Worm (Caenorhabditis elegans) whole organism, L4 larva: ENCODE results near the gene Y50D4C.12.

Experiments
- F37D6.2 ChIP-seq: sonication (generic microtip); optimal IDR thresholded peaks from 2 replicates; lab custom pipeline; 2016; ENCODE audit warnings: mild to moderate bottlenecking, missing genetic modification characterization, missing compliant biosample characterization
- F44E2.7 ChIP-seq: fragments of 200-800 bp; sonication (Bioruptor generic); IDR thresholded peaks from 2 replicates; pipeline ENCODE4 v2.1.2; 2022; ENCODE audit warnings: missing genetic modification characterization, missing compliant biosample characterization
- Y75B8A.6 ChIP-seq: fragments of 200-800 bp; sonication (Bioruptor generic); IDR thresholded peaks from 2 replicates; pipeline ENCODE4 v1.3.6; 2022; ENCODE audit warnings: missing genetic modification reagents, missing genetic modification characterization, missing compliant biosample characterization
- ZK337.2 ChIP-seq: fragments of 200-800 bp; sonication (Bioruptor generic); IDR thresholded peaks from 2 replicates; pipeline ENCODE4 v1.3.6; 2022; ENCODE audit warnings: missing genetic modification reagents, missing genetic modification characterization, missing compliant biosample characterization
- dmd-6 ChIP-seq: fragments of 200-800 bp; sonication (Bioruptor generic); IDR thresholded peaks from 2 replicates; pipeline ENCODE4 v1.3.6; 2022; ENCODE audit warnings: missing genetic modification reagents, missing genetic modification characterization, missing compliant biosample characterization
- dpl-1 ChIP-seq: fragments of 150-350 bp; optimal IDR thresholded peaks from 2 replicates; lab custom pipeline; 2014; ENCODE audit warnings: missing biosample characterization, missing genetic modification reagents, missing genetic modification characterization
- jun-1 ChIP-seq: fragments of 150-350 bp; optimal IDR thresholded peaks from 2 replicates; lab custom pipeline; 2014; ENCODE audit warnings: missing biosample characterization, missing genetic modification reagents, missing genetic modification characterization
- lin-13 ChIP-seq: fragments of 150-350 bp; optimal IDR thresholded peaks from 2 replicates; lab custom pipeline; 2014; ENCODE audit warnings: missing biosample characterization, missing genetic modification reagents, missing genetic modification characterization
- lin-39 ChIP-seq: fragments of 150-350 bp; optimal IDR thresholded peaks from 2 replicates; lab custom pipeline; 2014; ENCODE audit warnings: missing biosample characterization, missing genetic modification reagents, missing genetic modification characterization
- mdl-1 ChIP-seq, 2 experiments: fragments of 150-350 bp in 1 of 2; sonication (generic microtip) in 1 of 2; optimal IDR thresholded peaks; 2 replicates each; lab custom pipeline; 2014 to 2017; ENCODE audit warnings: missing biosample characterization in 2 of 2, missing genetic modification characterization in 2 of 2
- nhr-10 ChIP-seq: fragments of 150-350 bp; optimal IDR thresholded peaks from 2 replicates; lab custom pipeline; 2014; ENCODE audit warnings: missing biosample characterization, missing genetic modification characterization
- nhr-11 ChIP-seq: fragments of 150-350 bp; optimal IDR thresholded peaks from 2 replicates; lab custom pipeline; 2014; ENCODE audit warnings: missing biosample characterization, missing genetic modification characterization
- snpc-4 ChIP-seq: fragments of 150-350 bp; optimal IDR thresholded peaks from 2 replicates; lab custom pipeline; 2014; ENCODE audit warnings: missing biosample characterization, missing genetic modification characterization
- unc-39 ChIP-seq: sonication (generic microtip); optimal IDR thresholded peaks from 2 replicates; lab custom pipeline; 2017; ENCODE audit warnings: missing biosample characterization, missing genetic modification characterization

- TF ChIP-seq nhr-11 (tag; lab: Kevin White, UChicago) (no peak), mdl-1 (tag; optimal IDR thresholded peaks at IDR 0.05; lab: Kevin White, UChicago) (no peak), dmd-6 (GFP tag; lab: Robert Waterston, UW) (no peak), lin-39 (tag; lab: Kevin White, UChicago) (no peak), ZK337.2 (no peak), unc-39 (no peak), nhr-10 (tag; lab: Kevin White, UChicago) (no peak), snpc-4 (tag; lab: Kevin White, UChicago) (no peak), dpl-1 (GFP tag; lab: Kevin White, UChicago) (no peak), F37D6.2 (no peak), F44E2.7 (GFP tag; lab: Robert Waterston, UW) (no peak), Y75B8A.6 (GFP tag; lab: Robert Waterston, UW) (no peak), lin-13 (GFP tag; lab: Kevin White, UChicago) (no peak), jun-1 (tag; lab: Kevin White, UChicago) (no peak)
These were observed 739 bp downstream of the Y50D4C.12 start for ce11 chrV:983120-983519.
